Fruit fly (Drosophila melanogaster) whole organism, prepupa: ENCODE measurements around the gene CG13069.

Experiments
- CG11294 ChIP-seq: fragments of 200-800 bp; sonication (Bioruptor generic); IDR thresholded peaks from 2 replicates; pipeline ENCODE4 v1.3.6; 2022; ENCODE audit warnings: missing biosample characterization, missing genetic modification characterization
- CG11762 ChIP-seq: fragments of 200-800 bp; sonication (Bioruptor generic); optimal IDR thresholded peaks from 3 replicates; lab custom pipeline; 2016; ENCODE audit warnings: missing biosample characterization, missing genetic modification characterization; ENCODE audit not compliant: insufficient read depth
- CG6163 ChIP-seq: fragments of 200-800 bp; sonication (Bioruptor generic); IDR thresholded peaks from 3 replicates; pipeline ENCODE4 v1.3.6; 2022; ENCODE audit warnings: missing biosample characterization, missing genetic modification characterization
- CG8319 ChIP-seq: fragments of 200-800 bp; sonication (Bioruptor generic); optimal IDR thresholded peaks from 3 replicates; lab custom pipeline; 2016; ENCODE audit warnings: missing biosample characterization, missing genetic modification characterization
- Eip75B ChIP-seq: fragments of 200-800 bp; sonication (Bioruptor generic); optimal IDR thresholded peaks from 3 replicates; lab custom pipeline; 2016; ENCODE audit warnings: missing biosample characterization, missing genetic modification characterization
- Hr38 ChIP-seq: sonication (Bioruptor generic); optimal IDR thresholded peaks from 2 replicates; lab custom pipeline; 2016; ENCODE audit warnings: missing biosample characterization, missing genetic modification characterization
- Sox14 ChIP-seq: fragments of 200-800 bp; sonication (Bioruptor generic); optimal IDR thresholded peaks from 3 replicates; lab custom pipeline; 2016; ENCODE audit warnings: missing biosample characterization, missing genetic modification characterization
- achi ChIP-seq: fragments of 200-800 bp; sonication (Bioruptor generic); optimal IDR thresholded peaks from 3 replicates; lab custom pipeline; 2016; ENCODE audit warnings: missing biosample characterization, missing genetic modification characterization
- net ChIP-seq: fragments of 200-800 bp; sonication (Bioruptor generic); optimal IDR thresholded peaks from 3 replicates; lab custom pipeline; 2016; ENCODE audit warnings: missing biosample characterization, missing genetic modification characterization
- pdm3 ChIP-seq: fragments of 200-800 bp; sonication (Bioruptor generic); optimal IDR thresholded peaks from 3 replicates; lab custom pipeline; 2016; ENCODE audit warnings: missing biosample characterization, missing genetic modification characterization
- salr ChIP-seq, 2 experiments: fragments of 200-800 bp; sonication (Bioruptor generic); optimal IDR thresholded peaks; 3 replicates each; lab custom pipeline; 2016 to 2018; ENCODE audit warnings: missing biosample characterization in 2 of 2, missing genetic modification characterization in 2 of 2, mild to moderate bottlenecking in 1 of 2
- spab ChIP-seq: fragments of 200-800 bp; sonication (Bioruptor generic); optimal IDR thresholded peaks from 2 replicates; lab custom pipeline; 2017; ENCODE audit warnings: missing biosample characterization, mild to moderate bottlenecking, missing genetic modification characterization, missing genetic modification reagents
- svp ChIP-seq: fragments of 200-800 bp; sonication (Bioruptor generic); peaks from one replicate; lab custom pipeline; 2016; ENCODE audit warnings: missing biosample characterization, missing genetic modification characterization

Gene CG13069

dm6 chr3L:16309972-16310371, 44.8 kb downstream of the CG13069 start (continued):
- TF ChIP-seq CG11294 (GFP tag; lab: Robert Waterston, UW) (peak; percentile 52), CG6163 (GFP tag; lab: Robert Waterston, UW) (peak; percentile 72; the same call in 2 of the 3 replicates), pdm3 (GFP tag; lab: Kevin White, UChicago) (peak; percentile 36), Eip75B (GFP tag; lab: Kevin White, UChicago) (peak; percentile 61), net (GFP tag; lab: Kevin White, UChicago) (peak; percentile 29), Hr38 (GFP tag; lab: Kevin White, UChicago) (no peak), salr (GFP tag; optimal IDR thresholded peaks at IDR 0.05; lab: Kevin White, UChicago) (peak in 1 of 2 experiments; percentile 44), achi (peak; percentile 34), spab (GFP tag; lab: Kevin White, UChicago) (no peak), Sox14 (GFP tag; lab: Kevin White, UChicago) (peak; percentile 38)

DNA sequence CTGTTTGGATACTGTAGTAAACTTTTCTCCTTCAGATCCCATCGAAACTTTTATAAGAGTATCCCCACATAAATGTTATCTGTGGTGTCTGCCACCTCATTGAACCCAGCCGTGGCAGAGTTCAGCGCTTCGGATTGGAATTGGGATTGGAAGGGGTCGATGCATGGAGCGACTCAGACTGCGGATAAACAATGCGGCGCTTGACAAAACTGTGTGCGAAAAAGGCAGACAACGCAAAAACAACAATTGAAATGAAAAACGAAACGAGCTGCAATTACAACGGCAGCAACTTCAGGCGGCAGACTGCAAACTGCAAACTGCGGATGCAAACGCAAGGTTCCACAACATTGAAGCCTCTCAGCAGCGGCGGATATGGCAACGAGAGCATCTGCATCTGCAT, 48.8 kb downstream of the CG13069 start, which contains the start of gene CG13062:
CG13062 (plus strand) TSS at position 301 of the 400 bp plus-strand sequence.
- peak; percentile 12 for TF ChIP-seq svp (GFP tag; lab: Kevin White, UChicago)
- TF ChIP-seq CG8319 (GFP tag; lab: Kevin White, UChicago) = no peak
- peak; percentile 8 for TF ChIP-seq achi
- TF ChIP-seq CG11762 (GFP tag; lab: Kevin White, UChicago) = no peak
